Worm (Caenorhabditis elegans): Measurements from ENCODE around the gene T14F9.2.

- TF ChIP-seq efl-1 (GFP tag; optimal IDR thresholded peaks at IDR 0.05) = no peak
- no peak for TF ChIP-seq aptf-2 (GFP tag; conservative IDR thresholded peaks at IDR 0.05)
- TF ChIP-seq ztf-26 (tag; optimal IDR thresholded peaks at IDR 0.05) = no peak
- no peak for TF ChIP-seq ztf-18 (tag; optimal IDR thresholded peaks at IDR 0.05)
- no peak for TF ChIP-seq ceh-91 (GFP tag; IDR thresholded peaks at IDR 0.05)
- no peak for TF ChIP-seq repo-1 (tag; optimal IDR thresholded peaks at IDR 0.05)
- TF ChIP-seq Y53G8AR.9 (GFP tag; conservative IDR thresholded peaks at IDR 0.05) = no peak
- TF ChIP-seq ama-1 (optimal IDR thresholded peaks at IDR 0.05) = no peak
- TF ChIP-seq ama-1 (GFP tag; optimal IDR thresholded peaks at IDR 0.05) = no peak
- TF ChIP-seq B0261.1 (tag; optimal IDR thresholded peaks at IDR 0.05) = no peak
Observed at ce11 chrX:2214454-2214853, 19.7 kb upstream of the T14F9.2 start.

All from whole organism, young adult.